Worm (Caenorhabditis elegans): Measurements from ENCODE around the gene F54F12.1.
A peak's percentile ranks its signal among the peaks of the same experiment; 100 is the strongest.

The F54F12.1 gene

DNA sequence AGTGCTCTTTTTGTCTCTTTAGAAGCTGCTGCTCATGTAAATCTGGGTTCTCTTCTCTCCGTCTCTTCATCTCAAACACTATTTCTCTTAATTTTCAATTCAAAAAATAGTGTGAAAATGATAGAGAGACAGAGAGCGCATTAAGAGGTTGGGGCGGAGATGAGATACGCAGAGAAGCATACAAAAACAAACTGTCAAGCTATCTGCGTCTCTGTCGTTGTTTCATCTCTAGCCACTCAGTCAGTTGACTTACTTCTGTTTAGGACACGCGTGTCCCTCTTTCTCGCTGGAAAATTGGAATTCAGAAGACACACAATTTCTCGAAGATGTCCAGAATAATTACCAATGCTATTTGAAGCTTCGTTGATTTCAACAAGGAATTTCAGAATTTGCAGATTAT, 5.9 kb upstream of the F54F12.1 start (continued):
- TF ChIP-seq vab-15 (tag; optimal IDR thresholded peaks at IDR 0.05) (no peak), alr-1 (tag; optimal IDR thresholded peaks at IDR 0.05; ENCODE audit: borderline replicate concordance) (no peak), hlh-4 (tag; optimal IDR thresholded peaks at IDR 0.05) (no peak), lin-15B (tag; optimal IDR thresholded peaks at IDR 0.05) (peak; percentile 49), nhr-28 (tag; optimal IDR thresholded peaks at IDR 0.05) (no peak), fkh-4 (tag; optimal IDR thresholded peaks at IDR 0.05; ENCODE audit: borderline replicate concordance) (peak; percentile 74), unc-86 (tag; optimal IDR thresholded peaks at IDR 0.05) (peak; percentile 98), zip-4 (GFP tag; optimal IDR thresholded peaks at IDR 0.05) (peak; percentile 65), grh-1 (GFP tag; IDR thresholded peaks at IDR 0.05) (peak; percentile 90), C34B4.2 (tag; optimal IDR thresholded peaks at IDR 0.05) (no peak), tbx-2 (tag; optimal IDR thresholded peaks at IDR 0.05) (peak; percentile 99), nhr-77 (tag; optimal IDR thresholded peaks at IDR 0.05) (peak; percentile 92), unc-130 (tag; optimal IDR thresholded peaks at IDR 0.05) (peak; percentile 64), nhr-84 (tag; optimal IDR thresholded peaks at IDR 0.05) (no peak), aha-1 (tag; optimal IDR thresholded peaks at IDR 0.05) (peak; percentile 54), lsy-2 (tag; optimal IDR thresholded peaks at IDR 0.05) (peak; percentile 95), fkh-8 (tag; optimal IDR thresholded peaks at IDR 0.05) (peak; percentile 97), skn-1 (tag; optimal IDR thresholded peaks at IDR 0.05) (peak; percentile 82), aly-2 (tag; optimal IDR thresholded peaks at IDR 0.05) (peak; percentile 93), blmp-1 (tag; optimal IDR thresholded peaks at IDR 0.05) (peak; percentile 55), fos-1 (tag; optimal IDR thresholded peaks at IDR 0.05) (peak; percentile 94), efl-1 (optimal IDR thresholded peaks at IDR 0.05) (peak; percentile 90 to 96), efl-1 (GFP tag; optimal IDR thresholded peaks at IDR 0.05 in 1 of 2) (peak; percentile 68 to 97), Y116A8C.19 (tag; optimal IDR thresholded peaks at IDR 0.05; ENCODE audit: borderline replicate concordance) (no peak), egl-13 (tag; optimal IDR thresholded peaks at IDR 0.05) (peak; percentile 94), irx-1 (tag; optimal IDR thresholded peaks at IDR 0.05) (peak; percentile 94), snu-23 (GFP tag; optimal IDR thresholded peaks at IDR 0.05) (peak; percentile 98), ceh-8 (GFP tag; optimal IDR thresholded peaks at IDR 0.05) (peak; percentile 98), elt-3 (tag; optimal IDR thresholded peaks at IDR 0.05) (peak in 2 of 6 experiments; percentile 71 to 83), lin-39 (tag; optimal IDR thresholded peaks at IDR 0.05) (peak; percentile 94), F16B12.6 (tag; optimal IDR thresholded peaks at IDR 0.05) (peak; percentile 38), nhr-11 (tag; optimal IDR thresholded peaks at IDR 0.05) (peak; percentile 95), tlp-1 (tag; optimal IDR thresholded peaks at IDR 0.05) (no peak), nhr-12 (tag; optimal IDR thresholded peaks at IDR 0.05) (no peak), ets-5 (GFP tag; IDR thresholded peaks at IDR 0.05) (no peak), xbp-1 (tag; optimal IDR thresholded peaks at IDR 0.05) (peak; percentile 91), isw-1 (GFP tag; IDR thresholded peaks at IDR 0.05) (peak; percentile 80), efl-3 (GFP tag; optimal IDR thresholded peaks at IDR 0.05) (no peak), ceh-63 (GFP tag; optimal IDR thresholded peaks at IDR 0.05) (no peak), lir-3 (tag; optimal IDR thresholded peaks at IDR 0.05; ENCODE audit: poor library complexity) (peak; percentile 88), mab-9 (GFP tag; IDR thresholded peaks at IDR 0.05) (peak; percentile 85), elt-2 (tag; optimal IDR thresholded peaks at IDR 0.05) (peak; percentile 79), pax-3 (tag; optimal IDR thresholded peaks at IDR 0.05) (peak; percentile 88), nhr-47 (tag; optimal IDR thresholded peaks at IDR 0.05) (peak; percentile 98), jun-1 (tag; optimal IDR thresholded peaks at IDR 0.05) (peak; percentile 94), sup-37 (GFP tag; optimal IDR thresholded peaks at IDR 0.05) (peak; percentile 74), mdl-1 (tag; optimal IDR thresholded peaks at IDR 0.05) (peak in 1 of 2 experiments; percentile 97)

Data from whole organism, L1 larva.